Fruit fly (Drosophila melanogaster) whole organism, embryonic: ENCODE measurements around the gene CG11843.

Source experiments
- Aef1 ChIP-seq: fragments of 200-800 bp; sonication (Bioruptor generic); IDR thresholded peaks from 3 replicates; pipeline ENCODE4 v1.3.6; 2022; ENCODE audit warnings: missing biosample characterization, missing genetic modification characterization
- Asciz ChIP-seq: fragments of 200-800 bp; sonication (Bioruptor generic); optimal IDR thresholded peaks from 2 replicates; lab custom pipeline; 2017; ENCODE audit warnings: missing biosample characterization, mild to moderate bottlenecking, missing genetic modification characterization, missing genetic modification reagents
- Atf6 ChIP-seq: fragments of 200-800 bp; sonication (Bioruptor generic); IDR thresholded peaks from 2 replicates; pipeline ENCODE4 v1.3.6; 2022; ENCODE audit warnings: missing biosample characterization, missing genetic modification characterization
- Awh ChIP-seq: fragments of 200-800 bp; sonication (Bioruptor generic); IDR thresholded peaks from 2 replicates; pipeline ENCODE4, ENCODE4 v1.3.6; 2022; ENCODE audit warnings: missing biosample characterization, missing genetic modification characterization
- CG10267 ChIP-seq: fragments of 200-800 bp; sonication (Bioruptor generic); optimal IDR thresholded peaks from 2 replicates; lab custom pipeline; 2018; ENCODE audit warnings: missing biosample characterization, mild to moderate bottlenecking, missing genetic modification characterization, moderate library complexity
- CG10366 ChIP-seq: fragments of 200-800 bp; sonication (Bioruptor generic); IDR thresholded peaks from 2 replicates; pipeline ENCODE4 v1.3.6; 2022; ENCODE audit warnings: missing biosample characterization, missing genetic modification characterization
- CG10979 ChIP-seq: fragments of 200-800 bp; sonication (Bioruptor generic); optimal IDR thresholded peaks from 2 replicates; lab custom pipeline; 2018; ENCODE audit warnings: missing biosample characterization, mild to moderate bottlenecking, missing genetic modification characterization, moderate library complexity
- CG11723 ChIP-seq: fragments of 200-800 bp; sonication (Bioruptor generic); optimal IDR thresholded peaks from 2 replicates; lab custom pipeline; 2017; ENCODE audit warnings: missing biosample characterization, mild to moderate bottlenecking, missing genetic modification characterization
- CG12155 ChIP-seq: fragments of 200-800 bp; sonication (Bioruptor generic); optimal IDR thresholded peaks from 3 replicates; lab custom pipeline; 2016; ENCODE audit warnings: missing biosample characterization, missing genetic modification characterization
- CG1233 ChIP-seq: fragments of 200-800 bp; sonication (Bioruptor generic); optimal IDR thresholded peaks from 4 replicates; lab custom pipeline; 2018; ENCODE audit warnings: missing biosample characterization, mild to moderate bottlenecking, missing genetic modification characterization
- CG12659 ChIP-seq: fragments of 200-800 bp; sonication (Bioruptor generic); optimal IDR thresholded peaks from 3 replicates; lab custom pipeline; 2017; ENCODE audit warnings: mild to moderate bottlenecking, missing biosample characterization, missing genetic modification reagents, missing genetic modification characterization
- CG12744 ChIP-seq: fragments of 200-800 bp; sonication (Bioruptor generic); optimal IDR thresholded peaks from 2 replicates; lab custom pipeline; 2016; ENCODE audit warnings: missing biosample characterization, missing genetic modification characterization
- CG15601 ChIP-seq: fragments of 200-800 bp; sonication (Bioruptor generic); optimal IDR thresholded peaks from 3 replicates; lab custom pipeline; 2019; ENCODE audit warnings: missing biosample characterization, mild to moderate bottlenecking, missing genetic modification characterization, moderate library complexity
- CG2889 ChIP-seq: fragments of 200-800 bp; sonication (Bioruptor generic); IDR thresholded peaks from 3 replicates; pipeline ENCODE4 v1.3.6; 2022; ENCODE audit warnings: missing biosample characterization, missing genetic modification characterization
- CG33213 ChIP-seq: fragments of 200-800 bp; sonication (Bioruptor generic); optimal IDR thresholded peaks from 3 replicates; lab custom pipeline; 2016; ENCODE audit warnings: missing biosample characterization, missing genetic modification characterization
- CG3726 ChIP-seq: fragments of 200-800 bp; sonication (Bioruptor generic); IDR thresholded peaks from 3 replicates; pipeline ENCODE4, ENCODE4 v1.3.6; 2022; ENCODE audit warnings: missing biosample characterization, missing genetic modification characterization
- CG3847 ChIP-seq: fragments of 200-800 bp; sonication (Bioruptor generic); IDR thresholded peaks from 2 replicates; pipeline ENCODE4 v1.3.6; 2022; ENCODE audit warnings: missing biosample characterization, missing genetic modification characterization
- CG4328 ChIP-seq: fragments of 200-800 bp; sonication (Bioruptor generic); optimal IDR thresholded peaks from 3 replicates; lab custom pipeline; 2017; ENCODE audit warnings: missing biosample characterization, missing genetic modification reagents, missing genetic modification characterization
- CG4424 ChIP-seq: fragments of 200-800 bp; sonication (Bioruptor generic); optimal IDR thresholded peaks from 3 replicates; lab custom pipeline; 2016; ENCODE audit warnings: missing biosample characterization, missing genetic modification characterization
- CG7372 ChIP-seq: fragments of 200-800 bp; sonication (Bioruptor generic); IDR thresholded peaks from 2 replicates; pipeline ENCODE4 v1.3.6; 2022; ENCODE audit warnings: missing biosample characterization, missing genetic modification characterization
- Camta ChIP-seq: fragments of 200-800 bp; sonication (Bioruptor generic); optimal IDR thresholded peaks from 2 replicates; lab custom pipeline; 2016; ENCODE audit warnings: missing biosample characterization, missing genetic modification characterization
- Dll ChIP-seq: fragments of 200-800 bp; sonication (Bioruptor generic); IDR thresholded peaks from 4 replicates; pipeline ENCODE4 v1.3.6; 2022; ENCODE audit warnings: missing biosample characterization, missing genetic modification characterization; ENCODE audit not compliant: partially characterized antibody
- Dref ChIP-seq: fragments of 200-800 bp; sonication (Bioruptor generic); IDR thresholded peaks from 2 replicates; pipeline ENCODE4 v1.3.6; 2022; ENCODE audit warnings: missing biosample characterization, missing genetic modification characterization
- GATAe ChIP-seq: fragments of 200-800 bp; sonication (Bioruptor generic); conservative IDR thresholded peaks from 2 replicates; pipeline ENCODE4 v1.3.6; 2022; ENCODE audit warnings: missing biosample characterization, missing genetic modification characterization
- Hr78 ChIP-seq, 2 experiments: fragments of 200-800 bp in 1 of 2; fragments of >200 bp in 1 of 2; sonication (Bioruptor generic) in 1 of 2; optimal IDR thresholded peaks; 2 replicates each; lab custom pipeline; 2017 to 2019; ENCODE audit warnings: missing biosample characterization in 2 of 2, missing genetic modification characterization in 2 of 2, mild to moderate bottlenecking in 1 of 2, moderate library complexity in 1 of 2
- Max ChIP-seq: fragments of 200-800 bp; sonication (Bioruptor generic); optimal IDR thresholded peaks from 2 replicates; lab custom pipeline; 2016; ENCODE audit warnings: missing biosample characterization, mild to moderate bottlenecking, missing genetic modification characterization
- NK7.1 ChIP-seq: fragments of 200-800 bp; sonication (Bioruptor generic); optimal IDR thresholded peaks from 3 replicates; lab custom pipeline; 2016; ENCODE audit warnings: missing biosample characterization, missing genetic modification characterization
- NfI ChIP-seq: fragments of 200-800 bp; sonication (Bioruptor generic); optimal IDR thresholded peaks from 3 replicates; lab custom pipeline; 2018; ENCODE audit warnings: missing biosample characterization, mild to moderate bottlenecking, missing genetic modification characterization, moderate library complexity
- Oaz ChIP-seq: fragments of 200-800 bp; sonication (Bioruptor generic); IDR thresholded peaks from 2 replicates; pipeline ENCODE4 v1.3.6; 2022; ENCODE audit warnings: missing biosample characterization, missing genetic modification characterization
- PHDP ChIP-seq: fragments of 200-800 bp; sonication (Bioruptor generic); optimal IDR thresholded peaks from 3 replicates; lab custom pipeline; 2018; ENCODE audit warnings: missing biosample characterization, mild to moderate bottlenecking, missing genetic modification characterization, moderate library complexity
- Trl ChIP-seq, 3 experiments: fragments of >200 bp in 2 of 3; fragments of 200-800 bp in 1 of 3; sonication (Bioruptor generic) in 1 of 3; optimal IDR thresholded peaks; 2 replicates in 1 of 3; 3 replicates in 2 of 3; lab custom pipeline; 2016 to 2017; ENCODE audit warnings: missing biosample characterization in 1 of 3, missing genetic modification characterization in 1 of 3
- bowl ChIP-seq: fragments of 200-800 bp; sonication (Bioruptor generic); IDR thresholded peaks from 2 replicates; pipeline ENCODE4 v1.3.6; 2022; ENCODE audit warnings: missing biosample characterization, missing genetic modification characterization
- corto ChIP-seq: fragments of 200-800 bp; sonication (Bioruptor generic); optimal IDR thresholded peaks from 2 replicates; lab custom pipeline; 2016; ENCODE audit warnings: missing biosample characterization, mild to moderate bottlenecking, missing genetic modification characterization, moderate library complexity
- cwo ChIP-seq: fragments of 200-800 bp; sonication (Bioruptor generic); optimal IDR thresholded peaks from 3 replicates; lab custom pipeline; 2017; ENCODE audit warnings: missing biosample characterization, missing genetic modification characterization, mild to moderate bottlenecking, moderate library complexity, missing genetic modification reagents
- dati ChIP-seq: fragments of 200-800 bp; sonication (Bioruptor generic); IDR thresholded peaks from 2 replicates; pipeline ENCODE4 v1.3.6; 2022; ENCODE audit warnings: missing biosample characterization, missing genetic modification characterization
- esg ChIP-seq: fragments of 200-800 bp; sonication (Bioruptor generic); conservative IDR thresholded peaks from 2 replicates; pipeline ENCODE4 v1.3.6; 2022; ENCODE audit warnings: missing biosample characterization, missing genetic modification characterization
- fru ChIP-seq: fragments of >200 bp; optimal IDR thresholded peaks from 2 replicates; lab custom pipeline; 2017
- ftz-f1 ChIP-seq: fragments of 200-800 bp; sonication (Bioruptor generic); optimal IDR thresholded peaks from 2 replicates; lab custom pipeline; 2016; ENCODE audit warnings: missing biosample characterization, missing genetic modification characterization
- gt ChIP-seq: fragments of 200-800 bp; sonication (Bioruptor generic); IDR thresholded peaks from 2 replicates; pipeline ENCODE4 v1.3.6; 2022; ENCODE audit warnings: missing biosample characterization, missing genetic modification characterization
- ken ChIP-seq: fragments of 200-800 bp; sonication (Bioruptor generic); IDR thresholded peaks from 3 replicates; pipeline ENCODE4 v1.3.6; 2022; ENCODE audit warnings: missing biosample characterization, missing genetic modification characterization
- ranshi ChIP-seq: fragments of 200-800 bp; sonication (Bioruptor generic); IDR thresholded peaks from 2 replicates; pipeline ENCODE4 v1.3.6; 2022; ENCODE audit warnings: missing biosample characterization, missing genetic modification characterization
- salm ChIP-seq: fragments of 200-800 bp; sonication (Bioruptor generic); optimal IDR thresholded peaks from 2 replicates; lab custom pipeline; 2018; ENCODE audit warnings: missing biosample characterization, mild to moderate bottlenecking, missing genetic modification characterization
- sisA ChIP-seq: fragments of 200-800 bp; sonication (Bioruptor generic); IDR thresholded peaks from 2 replicates; pipeline ENCODE4 v1.3.6; 2022; ENCODE audit warnings: missing biosample characterization, missing genetic modification characterization
- slou ChIP-seq: fragments of 200-800 bp; sonication (Bioruptor generic); optimal IDR thresholded peaks from 3 replicates; lab custom pipeline; 2016; ENCODE audit warnings: missing biosample characterization, missing genetic modification characterization
- sna ChIP-seq: fragments of 200-800 bp; sonication (Bioruptor generic); IDR thresholded peaks from 2 replicates; pipeline ENCODE4 v1.3.6; 2022; ENCODE audit warnings: missing biosample characterization, missing genetic modification characterization; ENCODE audit not compliant: partially characterized antibody
- sob ChIP-seq: fragments of 200-800 bp; sonication (Bioruptor generic); IDR thresholded peaks from 2 replicates; pipeline ENCODE4 v1.3.6; 2022; ENCODE audit warnings: missing biosample characterization, missing genetic modification characterization
- sqz ChIP-seq: fragments of 200-800 bp; sonication (Bioruptor generic); optimal IDR thresholded peaks from 3 replicates; lab custom pipeline; 2018; ENCODE audit warnings: missing biosample characterization, mild to moderate bottlenecking, missing genetic modification characterization
- stc ChIP-seq: fragments of 200-800 bp; sonication (Bioruptor generic); IDR thresholded peaks from 2 replicates; pipeline ENCODE4 v1.3.6; 2022; ENCODE audit warnings: missing biosample characterization, missing genetic modification characterization
- trem ChIP-seq: fragments of 200-800 bp; optimal IDR thresholded peaks from 3 replicates; lab custom pipeline; 2019; ENCODE audit warnings: missing biosample characterization, mild to moderate bottlenecking, missing genetic modification characterization, moderate library complexity

Gene CG11843

DNA sequence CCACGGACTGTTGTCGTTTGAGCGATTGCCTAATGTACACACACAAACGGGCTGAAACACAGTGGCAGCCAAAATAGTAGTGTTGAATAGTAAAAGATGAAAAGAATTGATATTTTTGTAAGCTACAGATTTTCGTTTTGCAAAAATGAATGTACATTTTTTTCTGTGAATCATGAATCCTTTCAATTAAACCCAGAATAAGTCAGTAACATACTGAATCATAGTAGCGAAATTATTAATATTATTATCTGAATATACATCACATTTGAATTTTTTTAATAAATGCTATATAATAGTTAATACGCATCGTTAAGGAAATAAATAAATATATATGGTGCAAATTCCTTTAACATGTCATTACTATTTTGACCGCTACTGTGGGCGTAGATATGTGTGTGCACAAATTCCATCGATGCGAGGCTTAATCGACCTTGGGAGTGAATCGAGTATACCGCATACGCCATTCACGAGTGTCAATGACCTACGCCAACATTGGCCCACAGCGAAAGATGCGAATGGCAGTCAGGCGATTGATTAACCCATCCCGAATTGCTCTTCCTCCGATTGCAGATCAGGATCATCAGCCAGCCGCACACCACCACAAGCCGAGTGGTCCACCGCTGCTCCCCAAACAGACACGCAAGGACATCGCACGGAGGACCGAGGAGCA lies 13.5 kb upstream of the CG11843 start (continued):
- TF ChIP-seq Hr78 (GFP tag; optimal IDR thresholded peaks at IDR 0.05; lab: Kevin White, UChicago) (peak in 1 of 2 experiments; percentile 41), Awh (GFP tag; lab: Robert Waterston, UW) (peak; percentile 48; the same call in 1 of the 2 replicates), dati (GFP tag; lab: Robert Waterston, UW) (no peak), slou (peak; percentile 31), CG3726 (0 out of 3 replicates have a peak, but pooled peaks have one; percentile 49), CG11723 (GFP tag; lab: Kevin White, UChicago) (no peak), Dll (no peak), ken (GFP tag; lab: Robert Waterston, UW) (0 out of 3 replicates have a peak, but pooled peaks have one; percentile 4), Asciz (GFP tag; lab: Kevin White, UChicago) (peak; percentile 65), stc (GFP tag; lab: Robert Waterston, UW) (peak; percentile 57), Aef1 (peak; percentile 46; the same call in 1 of the 3 replicates), CG12155 (GFP tag; lab: Kevin White, UChicago) (peak; percentile 39), CG3847 (GFP tag; lab: Robert Waterston, UW) (peak; percentile 41; the same call in 1 of the 2 replicates), sob (0 out of 2 replicates have a peak, but pooled peaks have one; percentile 36), CG10267 (tag; lab: Kevin White, UChicago) (peak; percentile 59), trem (peak; percentile 40), CG12659 (peak; percentile 74), PHDP (peak; percentile 78), corto (GFP tag; lab: Kevin White, UChicago) (peak; percentile 11), cwo (peak; percentile 71), CG33213 (GFP tag; lab: Kevin White, UChicago) (no peak), bowl (GFP tag; lab: Robert Waterston, UW) (no peak), sna (GFP tag; lab: Robert Waterston, UW) (no peak), CG10366 (peak; percentile 48; the same call in 1 of the 2 replicates), gt (GFP tag; lab: Robert Waterston, UW) (no peak), Max (GFP tag; lab: Kevin White, UChicago) (peak; percentile 22), CG4328 (peak; percentile 48), CG4424 (GFP tag; lab: Kevin White, UChicago) (peak; percentile 75), Oaz (GFP tag; lab: Robert Waterston, UW) (0 out of 2 replicates have a peak, but pooled peaks have one; percentile 31), NfI (GFP tag; lab: Kevin White, UChicago) (peak; percentile 68), sisA (GFP tag; lab: Robert Waterston, UW) (peak; percentile 24; the same call in 1 of the 2 replicates), CG1233 (GFP tag; lab: Kevin White, UChicago) (peak; percentile 51), CG15601 (tag; lab: Kevin White, UChicago) (no peak), CG2889 (GFP tag; lab: Robert Waterston, UW) (no peak), CG7372 (GFP tag; lab: Robert Waterston, UW) (0 out of 2 replicates have a peak, but pooled peaks have one; percentile 34), NK7.1 (no peak), CG10979 (tag; lab: Kevin White, UChicago) (peak; percentile 60), Dref (GFP tag; lab: Robert Waterston, UW) (no peak), salm (tag; lab: Kevin White, UChicago) (peak; percentile 28), CG12744 (GFP tag; lab: Kevin White, UChicago) (no peak), ftz-f1 (GFP tag; lab: Kevin White, UChicago) (peak; percentile 45), Atf6 (GFP tag; lab: Robert Waterston, UW) (peak; percentile 74), ranshi (GFP tag; lab: Robert Waterston, UW) (0 out of 2 replicates have a peak, but pooled peaks have one; percentile 11), sqz (GFP tag; lab: Kevin White, UChicago) (no peak), GATAe (no peak), Camta (GFP tag; lab: Kevin White, UChicago) (no peak), esg (peak; percentile 54), Trl (optimal IDR thresholded peaks at IDR 0.05; lab: Kevin White, UChicago) (no peak), Trl (GFP tag; optimal IDR thresholded peaks at IDR 0.05; lab: Kevin White, UChicago) (no peak), fru (lab: Kevin White, UChicago) (no peak)
